Fruit fly (Drosophila melanogaster): ENCODE measurements around the gene side-VII.

Gene side-VII

DNA sequence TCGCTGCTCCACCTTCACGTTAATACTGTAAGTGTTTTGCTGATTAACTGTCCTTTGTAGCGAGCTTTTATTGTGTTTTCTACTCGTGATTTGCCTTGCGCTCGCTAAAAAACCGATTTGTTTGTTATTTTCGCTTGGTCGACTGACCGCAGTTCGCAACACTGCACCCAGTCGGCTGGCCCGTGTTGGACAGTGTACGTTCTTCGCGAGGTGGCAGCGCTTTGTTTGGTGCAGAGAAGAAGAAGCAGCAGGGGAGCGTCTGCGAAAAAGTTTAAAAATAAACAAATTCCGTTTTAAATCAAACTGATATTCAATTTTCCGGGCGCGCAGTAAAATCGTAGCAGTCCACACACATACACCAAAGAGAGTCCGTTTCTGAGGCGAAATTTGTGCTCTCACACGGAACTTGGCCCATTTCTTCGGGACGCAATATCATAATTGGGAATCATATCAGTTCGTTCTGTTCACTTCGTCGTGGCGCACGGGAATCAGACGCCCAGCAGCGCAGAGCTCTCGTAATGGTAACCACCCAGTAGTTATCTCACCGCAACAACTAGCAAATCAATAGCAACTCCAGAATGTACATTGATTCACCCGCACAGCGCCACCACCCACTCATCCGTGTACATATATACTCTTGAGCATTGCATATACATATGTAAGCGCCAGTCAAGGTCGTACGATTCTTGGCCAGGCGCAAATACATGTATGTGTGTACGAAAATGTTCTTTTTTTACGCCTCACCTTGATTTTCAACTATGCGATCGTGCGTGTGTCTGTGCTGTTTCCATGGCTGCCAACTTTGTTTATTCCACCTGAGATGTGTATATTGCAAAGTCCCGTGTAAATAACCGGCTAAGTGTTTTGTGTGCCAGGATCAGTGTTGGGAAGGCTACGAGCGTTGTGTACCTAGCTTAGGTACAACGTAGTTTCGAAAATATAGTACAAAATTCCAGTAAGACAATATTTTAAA, 28.1 kb upstream of the side-VII start, which contains the start of gene Naa80:
Gene Naa80 (plus strand): TSS at position 215 of the 973 bp plus-strand sequence.
- TF ChIP-seq Crg-1 (GFP tag; optimal IDR thresholded peaks at IDR 0.05) (peak; percentile 96), CG7045 (GFP tag; optimal IDR thresholded peaks at IDR 0.05) (peak; percentile 65), CG14711 (tag; optimal IDR thresholded peaks at IDR 0.05) (peak; percentile 55), cnc (optimal IDR thresholded peaks at IDR 0.05) (no peak), CG33017 (tag; optimal IDR thresholded peaks at IDR 0.05) (peak; percentile 69), tj (GFP tag; optimal IDR thresholded peaks at IDR 0.05) (peak; percentile 21), Mnt (GFP tag; optimal IDR thresholded peaks at IDR 0.05) (peak; percentile 92), ovo (GFP tag; optimal IDR thresholded peaks at IDR 0.05) (peak; percentile 64), Clk (GFP tag; optimal IDR thresholded peaks at IDR 0.05) (peak; percentile 67), kay (GFP tag; ENCODE audit: borderline replicate concordance) (no peak), pad (GFP tag; optimal IDR thresholded peaks at IDR 0.05) (peak; percentile 80), cic (GFP tag; optimal IDR thresholded peaks at IDR 0.05) (peak; percentile 88), bab1 (GFP tag; optimal IDR thresholded peaks at IDR 0.05) (peak; percentile 56), Hr96 (GFP tag; optimal IDR thresholded peaks at IDR 0.05) (peak; percentile 38), CG11617 (GFP tag; optimal IDR thresholded peaks at IDR 0.05) (peak; percentile 57), CG7101 (tag; optimal IDR thresholded peaks at IDR 0.05) (peak; percentile 82), toe (GFP tag; optimal IDR thresholded peaks at IDR 0.05) (peak; percentile 63), CG12768 (GFP tag; optimal IDR thresholded peaks at IDR 0.05) (peak; percentile 82), CG1620 (GFP tag; optimal IDR thresholded peaks at IDR 0.05) (peak; percentile 95), CG5204 (GFP tag; optimal IDR thresholded peaks at IDR 0.05) (no peak)

DNA sequence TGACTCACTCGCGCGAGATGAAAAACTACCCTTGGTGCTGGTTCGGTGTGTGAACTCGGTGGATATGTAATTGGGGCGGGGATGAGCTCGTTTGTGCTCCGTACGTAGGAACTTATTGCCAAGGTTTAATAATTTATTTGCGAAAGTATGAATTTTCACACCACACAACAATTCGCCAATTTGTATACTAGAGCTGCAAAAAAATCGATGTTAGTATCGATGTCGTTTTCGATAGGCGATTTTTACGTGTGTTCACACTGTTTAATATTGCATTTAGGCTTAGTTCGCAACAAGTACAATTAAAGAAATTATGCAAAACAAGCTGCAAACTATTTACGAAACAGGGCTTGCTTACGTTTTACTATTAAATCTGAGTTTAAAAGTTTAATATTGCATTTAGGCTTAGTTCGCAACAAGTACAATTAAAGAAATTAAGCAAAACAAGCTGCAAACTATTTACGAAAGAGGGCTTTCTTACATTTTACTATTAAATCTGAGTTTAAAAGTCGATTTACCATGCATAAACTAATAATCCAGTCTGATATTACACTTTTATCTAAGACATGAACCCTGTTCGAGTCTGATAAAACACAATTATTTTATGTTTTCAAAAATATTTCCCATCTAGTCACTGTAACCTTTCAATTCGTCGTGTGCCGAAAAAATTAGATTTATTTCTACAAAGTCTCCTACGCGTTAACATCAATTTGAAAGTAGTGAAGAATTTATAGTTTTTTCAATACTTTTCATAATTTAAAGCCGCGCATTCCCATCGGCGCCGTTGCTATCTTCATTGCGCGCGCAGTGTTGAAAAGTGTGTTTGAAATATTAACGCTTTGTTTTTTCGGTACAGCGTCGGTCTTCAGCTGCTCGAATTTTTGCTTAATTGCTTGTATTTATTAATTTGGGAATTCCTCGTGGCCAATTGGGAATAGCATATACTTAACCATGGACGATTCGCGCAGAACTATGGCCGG, 23.5 kb upstream of the side-VII start, which contains the start of the genes Snap24 and CG8478:
Gene Snap24 (minus strand): TSS at position 196 of the 977 bp plus-strand sequence.
Gene CG8478 (plus strand): TSS at position 696 of the 977 bp plus-strand sequence.
- TF ChIP-seq ovo (GFP tag; optimal IDR thresholded peaks at IDR 0.05), result no peak
- TF ChIP-seq pad (GFP tag; optimal IDR thresholded peaks at IDR 0.05), result peak; percentile 51
- peak; percentile 1 for TF ChIP-seq CG11617 (GFP tag; optimal IDR thresholded peaks at IDR 0.05)
- TF ChIP-seq cic (GFP tag; optimal IDR thresholded peaks at IDR 0.05), result no peak
- TF ChIP-seq Mnt (GFP tag; optimal IDR thresholded peaks at IDR 0.05), result peak; percentile 25
- TF ChIP-seq CG7045 (GFP tag; optimal IDR thresholded peaks at IDR 0.05), result no peak
- TF ChIP-seq CG12768 (GFP tag; optimal IDR thresholded peaks at IDR 0.05), result no peak
- TF ChIP-seq CG7101 (tag; optimal IDR thresholded peaks at IDR 0.05), result no peak
- no peak for TF ChIP-seq CG14711 (tag; optimal IDR thresholded peaks at IDR 0.05)
- no peak for TF ChIP-seq CG33017 (tag; optimal IDR thresholded peaks at IDR 0.05)
- TF ChIP-seq kay (GFP tag; ENCODE audit: borderline replicate concordance), result no peak
- no peak for TF ChIP-seq Hr96 (GFP tag; optimal IDR thresholded peaks at IDR 0.05)
- TF ChIP-seq Crg-1 (GFP tag; optimal IDR thresholded peaks at IDR 0.05), result no peak
- no peak for TF ChIP-seq cnc (optimal IDR thresholded peaks at IDR 0.05)
- no peak for TF ChIP-seq toe (GFP tag; optimal IDR thresholded peaks at IDR 0.05)
- TF ChIP-seq Clk (GFP tag; optimal IDR thresholded peaks at IDR 0.05), result no peak
- TF ChIP-seq tj (GFP tag; optimal IDR thresholded peaks at IDR 0.05), result peak; percentile 0
- TF ChIP-seq bab1 (GFP tag; optimal IDR thresholded peaks at IDR 0.05), result peak; percentile 9
- TF ChIP-seq CG5204 (GFP tag; optimal IDR thresholded peaks at IDR 0.05), result no peak
- TF ChIP-seq CG1620 (GFP tag; optimal IDR thresholded peaks at IDR 0.05), result no peak

DNA sequence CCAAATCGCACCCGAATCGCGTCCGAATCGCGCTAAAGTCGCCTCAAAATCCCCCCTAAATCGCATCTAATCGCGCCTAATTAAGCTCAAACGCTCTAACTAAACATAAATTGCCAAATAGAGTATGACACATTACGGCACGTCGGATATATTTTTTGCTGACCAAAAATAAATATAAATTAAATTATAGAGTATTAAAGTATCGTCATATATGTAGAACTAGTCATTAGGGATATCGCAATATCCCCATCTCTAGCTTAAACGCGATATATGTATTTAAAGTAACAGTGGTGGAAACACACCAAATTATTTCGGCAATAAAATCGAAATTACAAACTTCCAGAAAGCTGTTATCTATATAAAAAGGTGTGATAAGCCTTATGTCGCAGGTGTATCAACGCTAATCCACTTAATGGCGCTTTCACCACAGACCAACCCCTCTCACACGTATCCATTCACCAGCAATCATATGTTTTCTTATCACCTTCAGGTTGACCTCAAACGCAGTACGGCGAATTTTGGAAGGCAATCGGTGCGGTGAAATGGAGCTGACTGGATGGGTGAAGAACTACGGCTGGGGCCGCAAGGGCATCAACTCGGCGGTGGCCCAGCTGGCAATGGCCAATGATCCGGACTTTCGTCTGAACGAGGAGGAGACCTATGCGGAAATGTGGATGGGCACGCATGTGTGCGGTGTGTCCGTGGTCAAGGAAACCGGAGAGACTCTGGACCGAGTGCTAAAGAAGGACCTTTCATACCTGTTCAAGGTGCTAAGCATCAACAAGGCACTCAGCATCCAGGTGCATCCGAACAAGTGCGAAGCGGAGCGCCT, 19.8 kb upstream of the side-VII start, which contains the start of gene Mpi:
Gene Mpi (plus strand): TSS at position 263 of the 832 bp plus-strand sequence.
- TF ChIP-seq tj (GFP tag; optimal IDR thresholded peaks at IDR 0.05) (peak; percentile 38), CG7101 (tag; optimal IDR thresholded peaks at IDR 0.05) (peak; percentile 2), CG1620 (GFP tag; optimal IDR thresholded peaks at IDR 0.05) (peak; percentile 23), bab1 (GFP tag; optimal IDR thresholded peaks at IDR 0.05) (peak; percentile 70), Mnt (GFP tag; optimal IDR thresholded peaks at IDR 0.05) (peak; percentile 43), CG7045 (GFP tag; optimal IDR thresholded peaks at IDR 0.05) (no peak), cic (GFP tag; optimal IDR thresholded peaks at IDR 0.05) (peak; percentile 85), ovo (GFP tag; optimal IDR thresholded peaks at IDR 0.05) (no peak), CG12768 (GFP tag; optimal IDR thresholded peaks at IDR 0.05) (peak; percentile 44), kay (GFP tag; ENCODE audit: borderline replicate concordance) (no peak), toe (GFP tag; optimal IDR thresholded peaks at IDR 0.05) (no peak), CG11617 (GFP tag; optimal IDR thresholded peaks at IDR 0.05) (peak; percentile 50), CG33017 (tag; optimal IDR thresholded peaks at IDR 0.05) (peak; percentile 21), Hr96 (GFP tag; optimal IDR thresholded peaks at IDR 0.05) (no peak)

DNA sequence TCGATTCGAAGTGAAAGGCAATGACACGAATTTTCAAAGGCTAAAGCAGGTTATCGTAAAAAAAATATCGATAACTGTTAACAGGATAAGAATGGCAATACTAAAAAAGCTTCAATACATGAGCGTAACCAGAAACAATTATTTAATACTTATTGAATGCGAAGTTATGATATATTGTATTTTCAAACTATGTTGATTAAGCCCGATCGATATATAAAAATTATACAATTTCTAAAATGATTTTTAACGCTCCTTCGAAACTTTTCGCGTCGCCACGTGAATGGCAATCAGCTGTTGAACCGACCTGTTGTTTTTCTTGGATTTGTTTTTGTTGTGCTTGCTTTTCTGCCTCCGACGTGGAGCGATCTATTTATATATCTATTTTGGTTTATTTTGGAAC, 16.4 kb upstream of the side-VII start, which contains the start of the genes Alg12 and Rpt3R:
Gene Alg12 (plus strand): TSS at position 305 of the 400 bp plus-strand sequence.
Gene Rpt3R (minus strand): TSS at position 324 of the 400 bp plus-strand sequence.
- no peak for TF ChIP-seq kay (GFP tag; ENCODE audit: borderline replicate concordance)
- peak; percentile 71 for TF ChIP-seq CG14711 (tag; optimal IDR thresholded peaks at IDR 0.05)
- no peak for TF ChIP-seq cic (GFP tag; optimal IDR thresholded peaks at IDR 0.05)
- TF ChIP-seq Crg-1 (GFP tag; optimal IDR thresholded peaks at IDR 0.05), result peak; percentile 19
- no peak for TF ChIP-seq CG7101 (tag; optimal IDR thresholded peaks at IDR 0.05)
- TF ChIP-seq bab1 (GFP tag; optimal IDR thresholded peaks at IDR 0.05), result peak; percentile 21
- no peak for TF ChIP-seq toe (GFP tag; optimal IDR thresholded peaks at IDR 0.05)
- peak; percentile 4 for TF ChIP-seq CG11617 (GFP tag; optimal IDR thresholded peaks at IDR 0.05)
